Worm (Caenorhabditis elegans): ENCODE measurements around the gene srw-33.

Gene srw-33

DNA sequence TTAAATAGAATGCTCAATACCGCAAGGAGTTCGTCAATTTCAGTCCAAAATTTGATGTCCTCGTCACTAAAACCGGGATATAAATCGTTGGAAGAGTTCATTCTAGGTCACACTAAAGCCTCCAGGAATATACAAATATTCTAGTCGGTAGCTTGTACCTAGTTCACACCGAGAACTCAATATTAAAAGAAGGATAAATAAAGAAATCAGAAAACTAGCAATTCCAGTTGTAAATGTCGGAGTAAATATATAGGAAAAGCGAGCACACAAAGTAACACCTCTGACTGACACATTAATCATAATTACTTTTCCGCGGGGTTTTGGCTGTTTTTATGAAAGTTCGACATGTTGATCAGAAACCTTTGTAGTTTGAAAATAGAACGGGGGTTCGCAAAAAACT, at the start of gene srw-33:
TSS of gene srw-33 (minus strand) at position 101 of the 400 bp plus-strand sequence.
- TF ChIP-seq F13C5.2 (tag; optimal IDR thresholded peaks at IDR 0.05) (no peak), tra-4 (tag; optimal IDR thresholded peaks at IDR 0.05) (no peak), hnd-1 (tag; optimal IDR thresholded peaks at IDR 0.05) (no peak)

DNA sequence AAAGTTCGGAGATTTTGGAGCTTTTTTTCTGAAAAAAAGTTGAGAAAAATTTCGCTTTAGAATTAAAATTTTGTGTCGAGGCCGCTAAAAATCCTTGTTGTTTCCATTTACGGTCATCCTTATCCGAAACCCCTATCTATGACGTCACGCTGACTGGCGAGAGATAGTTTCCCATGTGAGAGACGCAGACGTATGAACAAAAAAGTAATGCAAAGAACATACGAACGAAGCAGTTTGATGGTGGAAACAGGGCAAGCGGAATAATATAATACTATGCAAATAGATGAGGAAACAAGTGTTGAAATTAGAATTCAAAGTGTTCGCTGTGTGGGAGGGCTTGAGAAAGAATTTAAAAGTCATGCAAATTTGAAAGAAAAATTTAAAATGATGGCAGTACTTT, 47.8 kb upstream of the srw-33 start:
- no peak for TF ChIP-seq hmg-4 (GFP tag; optimal IDR thresholded peaks at IDR 0.05)

DNA sequence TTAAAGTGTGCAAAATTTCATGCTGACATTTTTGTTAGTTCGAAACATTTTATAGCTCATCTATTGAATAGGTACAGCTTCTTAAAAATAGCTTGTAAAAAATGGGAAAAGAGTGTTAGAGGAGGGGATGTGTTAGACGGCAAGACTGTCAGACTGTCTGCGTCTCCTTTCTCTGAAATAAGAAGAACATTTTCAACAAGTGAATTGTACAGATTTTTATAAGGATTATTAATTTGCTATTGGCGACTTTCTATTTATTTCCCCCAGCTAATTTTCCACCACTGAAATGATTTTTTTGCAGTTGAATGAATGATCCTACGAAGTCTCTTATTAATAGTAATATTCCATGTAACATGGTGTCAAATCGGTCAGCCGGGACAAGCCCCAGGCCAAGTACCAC, 47.1 kb upstream of the srw-33 start, which contains the start of gene C06B8.7:
TSS of gene C06B8.7 (plus strand) at position 301 of the 400 bp plus-strand sequence.
- TF ChIP-seq hmg-4 (GFP tag; optimal IDR thresholded peaks at IDR 0.05) (no peak), B0310.2 (tag; optimal IDR thresholded peaks at IDR 0.05) (no peak), F13C5.2 (tag; optimal IDR thresholded peaks at IDR 0.05) (no peak), hnd-1 (tag; optimal IDR thresholded peaks at IDR 0.05) (no peak), sea-1 (GFP tag; conservative IDR thresholded peaks at IDR 0.05) (no peak), tbx-37 (GFP tag; conservative IDR thresholded peaks at IDR 0.05) (no peak), aly-1 (tag; optimal IDR thresholded peaks at IDR 0.05) (no peak), ceh-36 (tag; optimal IDR thresholded peaks at IDR 0.05) (no peak), flt-1 (GFP tag; IDR thresholded peaks at IDR 0.05) (no peak), hmbx-1 (tag; optimal IDR thresholded peaks at IDR 0.05) (no peak)

DNA sequence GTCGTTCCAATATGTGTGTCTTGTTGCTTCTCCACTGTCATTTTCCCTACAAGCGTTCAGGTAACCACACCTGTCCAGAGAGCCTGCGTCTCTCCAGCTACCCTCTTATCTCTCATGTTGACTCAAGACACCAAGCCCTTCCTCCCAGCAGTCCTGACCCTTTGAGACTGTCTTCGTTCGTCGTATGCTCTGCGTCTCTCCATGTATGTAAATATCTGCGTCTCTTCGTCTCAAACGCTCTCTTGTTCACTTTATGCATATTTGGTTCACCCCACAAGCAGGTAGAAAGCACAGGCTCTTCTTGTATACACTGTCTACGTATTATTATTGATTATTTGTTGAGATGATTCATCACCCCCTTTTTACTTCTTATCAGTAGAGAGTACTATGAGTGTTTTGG, 46.4 kb upstream of the srw-33 start:
- TF ChIP-seq tra-4 (tag; optimal IDR thresholded peaks at IDR 0.05): no peak
- no peak for TF ChIP-seq B0310.2 (tag; optimal IDR thresholded peaks at IDR 0.05)
- TF ChIP-seq hnd-1 (tag; optimal IDR thresholded peaks at IDR 0.05): no peak
- TF ChIP-seq ceh-13 (GFP tag; optimal IDR thresholded peaks at IDR 0.05): no peak
- no peak for TF ChIP-seq sea-1 (GFP tag; conservative IDR thresholded peaks at IDR 0.05)
- TF ChIP-seq ets-7 (tag; optimal IDR thresholded peaks at IDR 0.05): no peak
- no peak for TF ChIP-seq aly-1 (tag; optimal IDR thresholded peaks at IDR 0.05)
- TF ChIP-seq hmg-4 (GFP tag; optimal IDR thresholded peaks at IDR 0.05): no peak
- TF ChIP-seq F13C5.2 (tag; optimal IDR thresholded peaks at IDR 0.05): no peak
- TF ChIP-seq flt-1 (GFP tag; IDR thresholded peaks at IDR 0.05): no peak
- TF ChIP-seq ceh-36 (tag; optimal IDR thresholded peaks at IDR 0.05): no peak
- no peak for TF ChIP-seq hmbx-1 (tag; optimal IDR thresholded peaks at IDR 0.05)
- TF ChIP-seq tbx-37 (GFP tag; conservative IDR thresholded peaks at IDR 0.05): no peak
- TF ChIP-seq ama-1 (optimal IDR thresholded peaks at IDR 0.05): no peak
- no peak for TF ChIP-seq tbx-11 (GFP tag; IDR thresholded peaks at IDR 0.05)

DNA sequence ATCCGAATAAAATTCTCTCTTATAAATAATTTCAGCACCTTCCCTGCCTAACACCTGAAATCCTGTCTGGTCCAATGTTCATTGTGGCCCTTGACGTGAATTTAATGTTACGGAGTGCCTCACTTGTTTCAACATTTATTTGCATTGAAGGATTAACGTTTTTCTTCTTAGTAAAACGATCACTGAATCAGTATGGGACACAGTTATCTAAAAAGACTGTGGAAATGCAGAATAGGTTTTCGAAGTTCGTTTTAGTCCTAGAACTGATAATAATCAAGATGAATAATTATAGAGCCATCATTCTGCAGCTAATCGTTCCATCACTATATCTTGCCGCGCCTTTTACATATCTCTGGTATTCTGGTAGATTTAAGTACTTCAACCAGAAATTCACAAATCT, 43.8 kb upstream of the srw-33 start, which contains the start of gene srh-219:
TSS of gene srh-219 (plus strand) at position 301 of the 400 bp plus-strand sequence.
- no peak for TF ChIP-seq tra-4 (tag; optimal IDR thresholded peaks at IDR 0.05)
- no peak for TF ChIP-seq B0310.2 (tag; optimal IDR thresholded peaks at IDR 0.05)
- TF ChIP-seq ama-1 (optimal IDR thresholded peaks at IDR 0.05): no peak
- no peak for TF ChIP-seq tbx-11 (GFP tag; IDR thresholded peaks at IDR 0.05)
- TF ChIP-seq F13C5.2 (tag; optimal IDR thresholded peaks at IDR 0.05): no peak
- no peak for TF ChIP-seq sea-1 (GFP tag; conservative IDR thresholded peaks at IDR 0.05)
- no peak for TF ChIP-seq aly-1 (tag; optimal IDR thresholded peaks at IDR 0.05)
- no peak for TF ChIP-seq ceh-13 (GFP tag; optimal IDR thresholded peaks at IDR 0.05)
- no peak for TF ChIP-seq hmbx-1 (tag; optimal IDR thresholded peaks at IDR 0.05)
- TF ChIP-seq ets-7 (tag; optimal IDR thresholded peaks at IDR 0.05): no peak
- TF ChIP-seq flt-1 (GFP tag; IDR thresholded peaks at IDR 0.05): no peak
- no peak for TF ChIP-seq scrt-1 (GFP tag; IDR thresholded peaks at IDR 0.05)
- TF ChIP-seq hnd-1 (tag; optimal IDR thresholded peaks at IDR 0.05): no peak
- TF ChIP-seq tbx-37 (GFP tag; conservative IDR thresholded peaks at IDR 0.05): no peak
- TF ChIP-seq hmg-4 (GFP tag; optimal IDR thresholded peaks at IDR 0.05): no peak
- no peak for TF ChIP-seq ceh-36 (tag; optimal IDR thresholded peaks at IDR 0.05)
- no peak for TF ChIP-seq pes-1 (GFP tag; IDR thresholded peaks at IDR 0.05)

DNA sequence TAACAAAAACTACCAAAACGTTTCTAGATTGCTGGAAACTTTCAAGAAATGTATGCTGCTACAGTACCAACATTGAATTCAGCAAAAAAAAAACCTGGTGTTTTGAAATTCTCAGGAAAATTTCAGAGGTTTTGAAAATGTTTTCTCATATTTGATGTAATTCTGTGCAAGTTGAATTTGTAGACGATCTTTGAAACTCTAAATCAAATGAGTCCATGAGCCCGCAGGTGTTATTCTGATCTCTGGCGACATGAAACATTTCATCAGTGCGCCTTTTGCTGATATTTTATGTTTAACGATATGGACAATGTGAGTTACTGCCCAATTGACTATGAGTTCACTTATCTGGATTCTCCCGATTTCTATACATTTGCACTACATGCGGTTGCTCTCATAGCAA, 42.4 kb upstream of the srw-33 start, which contains the start of gene srh-218:
TSS of gene srh-218 (plus strand) at position 301 of the 400 bp plus-strand sequence.
- TF ChIP-seq ets-7 (tag; optimal IDR thresholded peaks at IDR 0.05) (no peak), ama-1 (optimal IDR thresholded peaks at IDR 0.05) (no peak), tra-4 (tag; optimal IDR thresholded peaks at IDR 0.05) (no peak), hnd-1 (tag; optimal IDR thresholded peaks at IDR 0.05) (no peak), hmbx-1 (tag; optimal IDR thresholded peaks at IDR 0.05) (no peak), sea-1 (GFP tag; conservative IDR thresholded peaks at IDR 0.05) (no peak), ceh-13 (GFP tag; optimal IDR thresholded peaks at IDR 0.05) (no peak), pes-1 (GFP tag; IDR thresholded peaks at IDR 0.05) (no peak), F13C5.2 (tag; optimal IDR thresholded peaks at IDR 0.05) (no peak), flt-1 (GFP tag; IDR thresholded peaks at IDR 0.05) (no peak), scrt-1 (GFP tag; IDR thresholded peaks at IDR 0.05) (no peak), ceh-36 (tag; optimal IDR thresholded peaks at IDR 0.05) (no peak), B0310.2 (tag; optimal IDR thresholded peaks at IDR 0.05) (no peak), tbx-37 (GFP tag; conservative IDR thresholded peaks at IDR 0.05) (no peak), hmg-4 (GFP tag; optimal IDR thresholded peaks at IDR 0.05) (no peak), tbx-11 (GFP tag; IDR thresholded peaks at IDR 0.05) (no peak), aly-1 (tag; optimal IDR thresholded peaks at IDR 0.05) (no peak)

DNA sequence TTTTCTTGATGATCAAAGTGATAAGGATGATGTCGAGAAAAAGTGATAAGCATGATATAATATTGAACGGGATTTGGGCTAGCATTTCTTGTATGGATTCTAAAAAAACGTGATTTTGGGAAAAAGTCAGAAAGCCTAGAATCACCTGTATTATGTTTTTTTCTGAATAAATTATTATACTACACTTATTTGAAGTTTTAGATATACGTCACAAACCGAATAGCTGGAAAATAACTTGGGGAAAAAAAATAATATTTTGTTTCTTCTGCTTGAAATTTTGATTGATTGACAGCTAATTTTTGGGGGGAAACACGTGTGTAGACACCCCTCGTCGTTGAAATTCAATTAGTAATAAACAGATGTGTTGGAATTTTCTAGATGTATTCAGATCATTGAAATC, 41.2 kb upstream of the srw-33 start, which contains the start of gene str-264:
TSS of gene str-264 (minus strand) at position 101 of the 400 bp plus-strand sequence.
- TF ChIP-seq scrt-1 (GFP tag; IDR thresholded peaks at IDR 0.05) (no peak), ceh-13 (GFP tag; optimal IDR thresholded peaks at IDR 0.05) (no peak), hmbx-1 (tag; optimal IDR thresholded peaks at IDR 0.05) (no peak), aly-1 (tag; optimal IDR thresholded peaks at IDR 0.05) (no peak), tbx-11 (GFP tag; IDR thresholded peaks at IDR 0.05) (no peak), ets-7 (tag; optimal IDR thresholded peaks at IDR 0.05) (no peak), flt-1 (GFP tag; IDR thresholded peaks at IDR 0.05) (no peak), pes-1 (GFP tag; IDR thresholded peaks at IDR 0.05) (no peak), hnd-1 (tag; optimal IDR thresholded peaks at IDR 0.05) (no peak), ama-1 (optimal IDR thresholded peaks at IDR 0.05) (no peak), sea-1 (GFP tag; conservative IDR thresholded peaks at IDR 0.05) (no peak), B0310.2 (tag; optimal IDR thresholded peaks at IDR 0.05) (no peak), tbx-37 (GFP tag; conservative IDR thresholded peaks at IDR 0.05) (no peak), tra-4 (tag; optimal IDR thresholded peaks at IDR 0.05) (no peak), F13C5.2 (tag; optimal IDR thresholded peaks at IDR 0.05) (no peak), hmg-4 (GFP tag; optimal IDR thresholded peaks at IDR 0.05) (no peak), ceh-36 (tag; optimal IDR thresholded peaks at IDR 0.05) (no peak)

All from whole organism, early embryonic.